Fruit fly (Drosophila melanogaster) whole organism, embryonic: ENCODE data around the gene N.

Experiments used
- B-H2 ChIP-seq: fragments of 200-800 bp; sonication (Bioruptor generic); optimal IDR thresholded peaks from 2 replicates; lab custom pipeline; 2018; ENCODE audit warnings: missing biosample characterization, mild to moderate bottlenecking, missing genetic modification characterization
- C15 ChIP-seq: fragments of 200-800 bp; sonication (Bioruptor generic); IDR thresholded peaks from 3 replicates; pipeline ENCODE4 v1.3.6; 2022; ENCODE audit warnings: missing biosample characterization, missing genetic modification characterization
- CG11504 ChIP-seq: fragments of 200-800 bp; sonication (Bioruptor generic); optimal IDR thresholded peaks from 3 replicates; lab custom pipeline; 2019; ENCODE audit warnings: missing biosample characterization, mild to moderate bottlenecking, missing genetic modification characterization, moderate library complexity
- CG12236 ChIP-seq: fragments of 200-800 bp; sonication (Bioruptor generic); optimal IDR thresholded peaks from 2 replicates; lab custom pipeline; 2016; ENCODE audit warnings: missing biosample characterization, missing genetic modification characterization
- CG1529 ChIP-seq: fragments of 200-800 bp; sonication (Bioruptor generic); optimal IDR thresholded peaks from 3 replicates; lab custom pipeline; 2018; ENCODE audit warnings: missing biosample characterization, missing genetic modification characterization
- CG1647 ChIP-seq: fragments of 200-800 bp; sonication (Bioruptor generic); optimal IDR thresholded peaks from 3 replicates; lab custom pipeline; 2016; ENCODE audit warnings: missing biosample characterization, missing genetic modification characterization
- CG16813 ChIP-seq: fragments of 200-800 bp; sonication (Bioruptor generic); IDR thresholded peaks from 3 replicates; pipeline ENCODE4 v1.3.6; 2022; ENCODE audit warnings: missing biosample characterization, missing genetic modification characterization; ENCODE audit not compliant: partially characterized antibody
- CG18764 ChIP-seq: fragments of 200-800 bp; sonication (Bioruptor generic); optimal IDR thresholded peaks from 3 replicates; lab custom pipeline; 2016; ENCODE audit warnings: missing biosample characterization, missing genetic modification characterization
- CG2712 ChIP-seq: fragments of 200-800 bp; optimal IDR thresholded peaks from 3 replicates; lab custom pipeline; 2019; ENCODE audit warnings: missing biosample characterization, mild to moderate bottlenecking, missing genetic modification characterization, moderate library complexity
- CG31365 ChIP-seq: fragments of 200-800 bp; sonication (Bioruptor generic); optimal IDR thresholded peaks from 2 replicates; lab custom pipeline; 2018; ENCODE audit warnings: missing biosample characterization, mild to moderate bottlenecking, missing genetic modification characterization
- CG32767 ChIP-seq: fragments of 200-800 bp; sonication (Bioruptor generic); IDR thresholded peaks from 2 replicates; pipeline ENCODE4 v1.3.6; 2022; ENCODE audit warnings: missing biosample characterization, missing genetic modification characterization
- CG4282 ChIP-seq: fragments of 200-800 bp; sonication (Bioruptor generic); optimal IDR thresholded peaks from 2 replicates; lab custom pipeline; 2016; ENCODE audit warnings: missing biosample characterization, missing genetic modification characterization
- CG43689 ChIP-seq: fragments of 200-800 bp; sonication (Bioruptor generic); IDR thresholded peaks from 2 replicates; pipeline ENCODE4 v1.3.6; 2022; ENCODE audit warnings: missing biosample characterization, missing genetic modification characterization
- CG6765 ChIP-seq: fragments of 200-800 bp; sonication (Bioruptor generic); optimal IDR thresholded peaks from 3 replicates; lab custom pipeline; 2017; ENCODE audit warnings: missing biosample characterization, mild to moderate bottlenecking, missing genetic modification characterization
- CG7372 ChIP-seq: fragments of 200-800 bp; sonication (Bioruptor generic); IDR thresholded peaks from 2 replicates; pipeline ENCODE4 v1.3.6; 2022; ENCODE audit warnings: missing biosample characterization, missing genetic modification characterization
- CG7745 ChIP-seq: fragments of 200-800 bp; sonication (Bioruptor generic); optimal IDR thresholded peaks from 2 replicates; lab custom pipeline; 2018; ENCODE audit warnings: missing biosample characterization, mild to moderate bottlenecking, missing genetic modification characterization, moderate library complexity
- CG8478 ChIP-seq: fragments of >200 bp; optimal IDR thresholded peaks from 2 replicates; lab custom pipeline; 2018
- CG9609 ChIP-seq: fragments of 200-800 bp; sonication (Bioruptor generic); optimal IDR thresholded peaks from 3 replicates; lab custom pipeline; 2016; ENCODE audit warnings: missing biosample characterization, missing genetic modification characterization
- CHES-1-like ChIP-seq: fragments of 200-800 bp; sonication (Bioruptor generic); optimal IDR thresholded peaks from 2 replicates; lab custom pipeline; 2016; ENCODE audit warnings: missing biosample characterization, missing genetic modification characterization
- CTCF ChIP-seq: fragments of 200-800 bp; sonication (Bioruptor generic); optimal IDR thresholded peaks from 2 replicates; lab custom pipeline; 2017; ENCODE audit warnings: missing biosample characterization, mild to moderate bottlenecking, missing genetic modification characterization, moderate library complexity
- Dll ChIP-seq: fragments of 200-800 bp; sonication (Bioruptor generic); IDR thresholded peaks from 4 replicates; pipeline ENCODE4 v1.3.6; 2022; ENCODE audit warnings: missing biosample characterization, missing genetic modification characterization; ENCODE audit not compliant: partially characterized antibody
- Dref ChIP-seq: fragments of 200-800 bp; sonication (Bioruptor generic); IDR thresholded peaks from 2 replicates; pipeline ENCODE4 v1.3.6; 2022; ENCODE audit warnings: missing biosample characterization, missing genetic modification characterization
- H2.0 ChIP-seq: fragments of 200-800 bp; sonication (Bioruptor generic); IDR thresholded peaks from 2 replicates; pipeline ENCODE4 v1.3.6; 2022; ENCODE audit warnings: missing biosample characterization, missing genetic modification characterization
- HHEX ChIP-seq: fragments of 200-800 bp; sonication (Bioruptor generic); optimal IDR thresholded peaks from 3 replicates; lab custom pipeline; 2017; ENCODE audit warnings: missing biosample characterization, mild to moderate bottlenecking, missing genetic modification characterization, missing genetic modification reagents
- HLH3B ChIP-seq: fragments of 200-800 bp; sonication (Bioruptor generic); IDR thresholded peaks from 2 replicates; pipeline ENCODE4 v1.3.6; 2022; ENCODE audit warnings: missing biosample characterization, missing genetic modification characterization
- Hey ChIP-seq: fragments of 200-800 bp; sonication (Bioruptor generic); optimal IDR thresholded peaks from 3 replicates; lab custom pipeline; 2018; ENCODE audit warnings: missing biosample characterization, mild to moderate bottlenecking, missing genetic modification characterization
- Nf-YA ChIP-seq: fragments of 200-800 bp; sonication (Bioruptor generic); IDR thresholded peaks from 2 replicates; pipeline ENCODE4 v1.3.6; 2022; ENCODE audit warnings: missing biosample characterization, missing genetic modification characterization
- Oaz ChIP-seq: fragments of 200-800 bp; sonication (Bioruptor generic); IDR thresholded peaks from 2 replicates; pipeline ENCODE4 v1.3.6; 2022; ENCODE audit warnings: missing biosample characterization, missing genetic modification characterization
- TFAM ChIP-seq: fragments of 200-800 bp; sonication (Bioruptor generic); optimal IDR thresholded peaks from 2 replicates; lab custom pipeline; 2017; ENCODE audit warnings: missing biosample characterization, missing genetic modification characterization, inconsistent platforms
- bbx ChIP-seq: fragments of 200-800 bp; sonication (Bioruptor generic); IDR thresholded peaks from 2 replicates; pipeline ENCODE4 v1.3.6; 2022; ENCODE audit warnings: missing biosample characterization, missing genetic modification characterization; ENCODE audit not compliant: partially characterized antibody
- cad ChIP-seq: fragments of >200 bp; optimal IDR thresholded peaks from 2 replicates; lab custom pipeline; 2017; ENCODE audit warnings: missing biosample characterization, missing genetic modification characterization
- cato ChIP-seq: fragments of 200-800 bp; sonication (Bioruptor generic); optimal IDR thresholded peaks from 2 replicates; lab custom pipeline; 2016; ENCODE audit warnings: missing biosample characterization, missing genetic modification characterization, borderline replicate concordance
- chm ChIP-seq: fragments of 200-800 bp; sonication (Bioruptor generic); IDR thresholded peaks from 2 replicates; pipeline ENCODE4 v1.3.6; 2022; ENCODE audit warnings: missing biosample characterization, missing genetic modification characterization
- danr ChIP-seq: fragments of 200-800 bp; sonication (Bioruptor generic); IDR thresholded peaks from 2 replicates; pipeline ENCODE4 v1.3.6; 2022; ENCODE audit warnings: missing biosample characterization, missing genetic modification characterization
- dmrt11E ChIP-seq: fragments of 200-800 bp; sonication (Bioruptor generic); optimal IDR thresholded peaks from 3 replicates; lab custom pipeline; 2018; ENCODE audit warnings: missing biosample characterization, mild to moderate bottlenecking, missing genetic modification characterization, moderate library complexity
- ems ChIP-seq: fragments of 200-800 bp; sonication (Bioruptor generic); optimal IDR thresholded peaks from 3 replicates; lab custom pipeline; 2016; ENCODE audit warnings: missing biosample characterization, missing genetic modification characterization
- hb ChIP-seq: fragments of 200-800 bp; sonication (Bioruptor generic); IDR thresholded peaks from 3 replicates; pipeline ENCODE4 v1.3.6; 2022; ENCODE audit warnings: missing biosample characterization, missing genetic modification characterization; ENCODE audit not compliant: partially characterized antibody
- insv ChIP-seq, 2 experiments: fragments of 200-800 bp; sonication (Bioruptor generic); optimal IDR thresholded peaks; 3 replicates each; lab custom pipeline; 2016 to 2018; ENCODE audit warnings: missing biosample characterization in 2 of 2, missing genetic modification characterization in 2 of 2
- kay ChIP-seq: fragments of 200-800 bp; sonication (Bioruptor generic); optimal IDR thresholded peaks from 2 replicates; lab custom pipeline; 2016; ENCODE audit warnings: missing biosample characterization, missing genetic modification characterization
- kni ChIP-seq: fragments of 200-800 bp; sonication (Bioruptor generic); optimal IDR thresholded peaks from 3 replicates; lab custom pipeline; 2017; ENCODE audit warnings: mild to moderate bottlenecking, missing biosample characterization, missing genetic modification reagents, missing genetic modification characterization
- maf-S ChIP-seq: fragments of 200-800 bp; sonication (Bioruptor generic); optimal IDR thresholded peaks from 2 replicates; lab custom pipeline; 2016; ENCODE audit warnings: missing biosample characterization, missing genetic modification characterization
- org-1 ChIP-seq: fragments of 200-800 bp; sonication (Bioruptor generic); optimal IDR thresholded peaks from 2 replicates; lab custom pipeline; 2017; ENCODE audit warnings: missing biosample characterization, missing genetic modification characterization
- p53 ChIP-seq: fragments of 200-800 bp; sonication (Bioruptor generic); optimal IDR thresholded peaks from 2 replicates; lab custom pipeline; 2016; ENCODE audit warnings: missing biosample characterization, missing genetic modification characterization
- pb ChIP-seq: fragments of 200-800 bp; sonication (Bioruptor generic); optimal IDR thresholded peaks from 3 replicates; lab custom pipeline; 2016; ENCODE audit warnings: missing biosample characterization, missing genetic modification characterization
- pita ChIP-seq: fragments of 200-800 bp; sonication (Bioruptor generic); optimal IDR thresholded peaks from 2 replicates; lab custom pipeline; 2017; ENCODE audit warnings: missing biosample characterization, mild to moderate bottlenecking, missing genetic modification characterization
- sens ChIP-seq: fragments of 200-800 bp; sonication (Bioruptor generic); peaks from one replicate; lab custom pipeline; 2016; ENCODE audit warnings: missing biosample characterization, missing genetic modification characterization
- sim ChIP-seq: fragments of 200-800 bp; sonication (Bioruptor generic); IDR thresholded peaks from 2 replicates; pipeline ENCODE4 v1.3.6; 2022; ENCODE audit warnings: missing biosample characterization, missing genetic modification characterization
- trh ChIP-seq: fragments of 200-800 bp; sonication (Bioruptor generic); optimal IDR thresholded peaks from 2 replicates; lab custom pipeline; 2016; ENCODE audit warnings: missing biosample characterization, missing genetic modification characterization
- tx ChIP-seq: fragments of 200-800 bp; sonication (Bioruptor generic); optimal IDR thresholded peaks from 2 replicates; lab custom pipeline; 2016; ENCODE audit warnings: missing biosample characterization, missing genetic modification characterization
- wdn ChIP-seq: fragments of 200-800 bp; sonication (Bioruptor generic); IDR thresholded peaks from 2 replicates; pipeline ENCODE4 v1.3.6; 2022; ENCODE audit warnings: missing biosample characterization, missing genetic modification characterization

Gene N

DNA sequence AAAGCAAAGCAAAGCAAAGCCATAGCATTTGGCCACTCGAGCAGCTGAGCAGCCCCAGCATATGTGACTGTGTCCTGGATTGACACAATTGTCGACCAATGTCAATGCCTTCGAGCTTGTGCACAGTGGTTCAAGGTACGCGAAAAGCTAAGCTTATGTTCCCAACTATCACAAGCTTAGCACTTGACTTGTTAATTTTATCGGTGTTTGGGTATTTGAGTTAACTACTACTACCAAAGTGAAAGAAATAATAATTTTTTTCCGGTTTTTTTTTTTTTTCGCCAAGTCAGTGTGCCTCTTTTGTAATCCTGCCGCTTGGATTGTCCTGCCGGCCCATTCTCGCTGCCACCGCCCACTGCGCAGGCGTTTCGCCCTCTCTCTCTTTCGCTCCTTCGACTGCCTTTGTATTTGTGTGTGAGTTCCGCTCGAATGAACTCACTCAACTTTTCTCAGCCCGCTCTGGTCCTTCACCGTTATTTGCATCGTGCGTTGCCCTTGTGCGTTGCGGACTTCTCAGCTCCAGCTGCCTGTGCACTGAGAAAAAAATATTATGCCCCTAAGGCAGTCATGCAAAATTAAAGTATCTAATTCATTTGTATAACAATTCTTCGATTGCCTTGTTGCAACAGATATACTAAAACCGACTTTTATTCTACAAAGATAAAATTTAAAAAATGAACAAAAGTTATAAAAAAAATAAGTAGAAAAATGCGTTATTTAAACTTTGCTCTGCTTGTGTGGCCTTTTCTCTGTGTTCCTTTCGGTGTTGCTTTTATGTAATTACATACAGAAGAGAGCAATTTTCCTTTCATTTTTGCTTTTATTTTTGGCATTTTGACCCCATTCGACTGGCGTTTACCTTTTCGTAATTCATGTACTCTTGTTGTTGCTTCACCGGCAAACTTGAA, 71.5 kb downstream of the N start (continued):
- peak; percentile 8 for TF ChIP-seq CG31365
- TF ChIP-seq CG16813 (GFP tag; lab: Robert Waterston, UW) = no peak
- TF ChIP-seq CG8478 (lab: Kevin White, UChicago) = no peak
- TF ChIP-seq CG43689 (GFP tag; lab: Robert Waterston, UW) = peak; percentile 53
- 0 out of 2 replicates have a peak, but pooled peaks have one; percentile 44 for TF ChIP-seq wdn (GFP tag; lab: Robert Waterston, UW)
- TF ChIP-seq p53 (GFP tag; lab: Kevin White, UChicago) = no peak
- peak; percentile 90 for TF ChIP-seq sens (GFP tag; lab: Kevin White, UChicago)
- TF ChIP-seq CG32767 (GFP tag; lab: Robert Waterston, UW) = no peak
- peak; percentile 37 for TF ChIP-seq pb (GFP tag; lab: Kevin White, UChicago)
- no peak for TF ChIP-seq CTCF (GFP tag; lab: Kevin White, UChicago)
- peak; percentile 25; the same call in 1 of the 2 replicates for TF ChIP-seq danr (GFP tag; lab: Robert Waterston, UW)
- peak; percentile 73 for TF ChIP-seq HLH3B (GFP tag; lab: Robert Waterston, UW)
- TF ChIP-seq Dll (GFP tag; lab: Robert Waterston, UW) = no peak
- TF ChIP-seq trh = no peak
- TF ChIP-seq dmrt11E (tag; lab: Kevin White, UChicago) = no peak
- peak; percentile 51 for TF ChIP-seq H2.0
- TF ChIP-seq kay (GFP tag; lab: Kevin White, UChicago) = peak; percentile 28
- peak; percentile 65 for TF ChIP-seq ems
- TF ChIP-seq C15 (GFP tag; lab: Robert Waterston, UW) = 0 out of 3 replicates have a peak, but pooled peaks have one; percentile 12
- no peak for TF ChIP-seq CG7745 (tag; lab: Kevin White, UChicago)
- TF ChIP-seq pita (GFP tag; lab: Kevin White, UChicago) = no peak
- peak; percentile 31 for TF ChIP-seq tx
- peak; percentile 17 for TF ChIP-seq CG18764 (GFP tag; lab: Kevin White, UChicago)
- TF ChIP-seq Nf-YA = peak; percentile 54; the same call in 1 of the 2 replicates
- peak; percentile 45; the same call in 1 of the 2 replicates for TF ChIP-seq sim (GFP tag; lab: Robert Waterston, UW)
- peak; percentile 51 for TF ChIP-seq CG1647 (GFP tag; lab: Kevin White, UChicago)
- TF ChIP-seq Oaz = peak; percentile 60
- TF ChIP-seq CG12236 (GFP tag; lab: Kevin White, UChicago) = no peak
- peak; percentile 22 for TF ChIP-seq CG2712 (tag; lab: Kevin White, UChicago)
- no peak; the same call in 1 of the 2 replicates for TF ChIP-seq chm (GFP tag; lab: Robert Waterston, UW)
- TF ChIP-seq org-1 (GFP tag; lab: Kevin White, UChicago) = peak; percentile 40
- no peak for TF ChIP-seq bbx (GFP tag; lab: Robert Waterston, UW)
- TF ChIP-seq CHES-1-like (GFP tag; lab: Kevin White, UChicago) = peak; percentile 12
- TF ChIP-seq maf-S (GFP tag; lab: Kevin White, UChicago) = peak; percentile 55
- TF ChIP-seq cad = no peak
- TF ChIP-seq kni = no peak
- no peak for TF ChIP-seq Hey
- peak; percentile 69 for TF ChIP-seq CG6765 (GFP tag; lab: Kevin White, UChicago)
- TF ChIP-seq CG4282 = peak; percentile 18
- peak; percentile 59; the same call in 1 of the 2 replicates for TF ChIP-seq CG7372 (GFP tag; lab: Robert Waterston, UW)
- TF ChIP-seq Dref (GFP tag; lab: Robert Waterston, UW) = no peak
- TF ChIP-seq TFAM (GFP tag; lab: Kevin White, UChicago) = no peak
- no peak for TF ChIP-seq hb
- TF ChIP-seq CG9609 (GFP tag; lab: Kevin White, UChicago) = peak; percentile 60
- TF ChIP-seq CG11504 (tag; lab: Kevin White, UChicago) = peak; percentile 68
- TF ChIP-seq insv (GFP tag; optimal IDR thresholded peaks at IDR 0.05; lab: Kevin White, UChicago) = no peak
- no peak for TF ChIP-seq cato (GFP tag; lab: Kevin White, UChicago)
- peak; percentile 20 for TF ChIP-seq B-H2 (GFP tag; lab: Kevin White, UChicago)
- TF ChIP-seq CG1529 (GFP tag; lab: Kevin White, UChicago) = peak; percentile 1
- TF ChIP-seq HHEX (GFP tag; lab: Kevin White, UChicago) = peak; percentile 52
